Fruit fly (Drosophila melanogaster): ENCODE results near the gene Phlpp.

Gene Phlpp

DNA sequence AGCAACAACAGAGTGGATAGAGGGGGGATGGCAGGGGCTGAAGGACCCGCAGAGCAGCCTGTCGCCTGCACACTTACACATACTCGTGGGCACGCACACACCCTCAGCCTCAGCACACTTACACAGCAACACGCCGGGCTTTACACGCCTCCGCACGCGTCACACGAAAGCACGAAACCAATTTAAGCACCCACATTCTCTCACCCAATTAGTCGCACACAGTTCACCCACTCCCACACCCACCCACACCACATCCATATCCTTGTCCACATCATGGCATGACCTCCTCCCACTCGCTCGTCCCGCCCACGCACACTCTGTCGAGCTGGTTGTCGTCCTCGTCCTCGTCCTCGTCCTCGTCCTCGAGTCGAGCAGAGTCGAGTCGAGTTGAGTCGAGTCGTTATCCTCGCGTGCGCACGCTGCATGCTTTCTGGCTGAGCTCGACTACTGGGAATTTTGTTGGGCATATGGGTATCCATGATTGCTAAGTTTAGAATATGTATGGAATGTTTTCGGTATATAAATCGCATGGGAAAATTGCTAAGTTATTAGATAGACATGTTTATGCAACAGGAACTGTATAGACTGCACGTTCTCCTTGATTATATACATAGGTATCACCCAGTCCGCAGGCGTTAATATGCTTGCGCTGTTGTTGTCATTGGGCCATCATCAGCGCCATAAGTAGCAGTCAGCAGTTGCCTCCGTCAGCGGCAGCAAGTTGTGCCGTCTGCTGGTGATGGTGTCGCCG lies 46.9 kb upstream of the Phlpp start (continued):
- TF ChIP-seq jing (GFP tag; optimal IDR thresholded peaks at IDR 0.05) = peak; percentile 64
- TF ChIP-seq ara (GFP tag; IDR thresholded peaks at IDR 0.05) = peak; percentile 80
- TF ChIP-seq Neu2 (GFP tag; optimal IDR thresholded peaks at IDR 0.05; ENCODE audit: borderline replicate concordance) = no peak
- TF ChIP-seq Hand (GFP tag; optimal IDR thresholded peaks at IDR 0.05) = peak; percentile 88
- TF ChIP-seq slp2 (GFP tag; optimal IDR thresholded peaks at IDR 0.05) = peak; percentile 69
- peak; percentile 79 for TF ChIP-seq Bteb2 (GFP tag; optimal IDR thresholded peaks at IDR 0.05)
- no peak for TF ChIP-seq CG9797 (GFP tag; optimal IDR thresholded peaks at IDR 0.05)
- peak; percentile 79 for TF ChIP-seq CG7372 (GFP tag; IDR thresholded peaks at IDR 0.05)
- peak; percentile 79 for TF ChIP-seq CG17385 (GFP tag; optimal IDR thresholded peaks at IDR 0.05)
- peak; percentile 95 for TF ChIP-seq row (GFP tag; IDR thresholded peaks at IDR 0.05)
- peak; percentile 8 for TF ChIP-seq gcm2 (GFP tag; optimal IDR thresholded peaks at IDR 0.05)
- no peak for TF ChIP-seq mld (GFP tag; IDR thresholded peaks at IDR 0.05; ENCODE audit: partially characterized antibody)
- peak; percentile 85 for TF ChIP-seq Aef1 (GFP tag; IDR thresholded peaks at IDR 0.05)
- no peak for TF ChIP-seq CG33557 (GFP tag; optimal IDR thresholded peaks at IDR 0.05)
- peak; percentile 27 for TF ChIP-seq cg (GFP tag; optimal IDR thresholded peaks at IDR 0.05)
- no peak for TF ChIP-seq pros (GFP tag; optimal IDR thresholded peaks at IDR 0.05)
- peak; percentile 83 for TF ChIP-seq maf-S (GFP tag; optimal IDR thresholded peaks at IDR 0.05)
- peak; percentile 86 for TF ChIP-seq Meics (GFP tag; optimal IDR thresholded peaks at IDR 0.05)
- no peak for TF ChIP-seq TFAM (GFP tag; optimal IDR thresholded peaks at IDR 0.05)
- TF ChIP-seq CG10462 (GFP tag; optimal IDR thresholded peaks at IDR 0.05) = peak; percentile 3
- TF ChIP-seq Chrac-16 (GFP tag; optimal IDR thresholded peaks at IDR 0.05) = peak; percentile 63
- TF ChIP-seq Dip2 (GFP tag; IDR thresholded peaks at IDR 0.05) = no peak
- peak; percentile 75 for TF ChIP-seq CG10979 (tag; optimal IDR thresholded peaks at IDR 0.05)
- peak; percentile 80 for TF ChIP-seq Rx (GFP tag; IDR thresholded peaks at IDR 0.05)
- TF ChIP-seq nmo (GFP tag; optimal IDR thresholded peaks at IDR 0.05) = peak; percentile 82
- TF ChIP-seq NC2β (GFP tag; optimal IDR thresholded peaks at IDR 0.05) = peak; percentile 56
- TF ChIP-seq CG17912 (GFP tag; optimal IDR thresholded peaks at IDR 0.05) = no peak
- TF ChIP-seq br (optimal IDR thresholded peaks at IDR 0.05) = no peak
- peak; percentile 69 for TF ChIP-seq odd (GFP tag; optimal IDR thresholded peaks at IDR 0.05)
- TF ChIP-seq NC2α (GFP tag; optimal IDR thresholded peaks at IDR 0.05) = peak; percentile 46
- TF ChIP-seq rib (GFP tag; IDR thresholded peaks at IDR 0.05) = no peak
- peak; percentile 91 for TF ChIP-seq ci (GFP tag; IDR thresholded peaks at IDR 0.05)
- TF ChIP-seq CG9437 (GFP tag; optimal IDR thresholded peaks at IDR 0.05) = peak; percentile 65
- TF ChIP-seq gsb-n (tag; optimal IDR thresholded peaks at IDR 0.05) = peak; percentile 58
- TF ChIP-seq Eip74EF (GFP tag; optimal IDR thresholded peaks at IDR 0.05) = peak in 1 of 2 experiments; percentile 53
- TF ChIP-seq exex (tag; optimal IDR thresholded peaks at IDR 0.05) = peak; percentile 53
- TF ChIP-seq amos (GFP tag; IDR thresholded peaks at IDR 0.05; ENCODE audit: partially characterized antibody) = no peak
- TF ChIP-seq jigr1 (GFP tag; IDR thresholded peaks at IDR 0.05) = peak; percentile 68; the same call in 2 of the 3 replicates
- peak; percentile 60 for TF ChIP-seq CG6683 (GFP tag; optimal IDR thresholded peaks at IDR 0.05)
- TF ChIP-seq Vsx1 (GFP tag; optimal IDR thresholded peaks at IDR 0.05) = peak; percentile 21
- peak; percentile 83 for TF ChIP-seq ewg (GFP tag; optimal IDR thresholded peaks at IDR 0.05)
- no peak for TF ChIP-seq CG6254 (GFP tag; optimal IDR thresholded peaks at IDR 0.05)
- peak; percentile 84 for TF ChIP-seq Gug (GFP tag; IDR thresholded peaks at IDR 0.05)
- peak; percentile 67 for TF ChIP-seq Blimp-1 (GFP tag; optimal IDR thresholded peaks at IDR 0.05)
- TF ChIP-seq tap (tag; optimal IDR thresholded peaks at IDR 0.05) = peak; percentile 67
- peak; percentile 47 for TF ChIP-seq Ravus (GFP tag; IDR thresholded peaks at IDR 0.05)
- peak; percentile 66 for TF ChIP-seq CG4424 (GFP tag; optimal IDR thresholded peaks at IDR 0.05)
- peak; percentile 88 for TF ChIP-seq mam (GFP tag; optimal IDR thresholded peaks at IDR 0.05)
- TF ChIP-seq CG12299 (tag; optimal IDR thresholded peaks at IDR 0.05) = peak; percentile 67

All from whole organism, embryonic.